Fruit fly (Drosophila melanogaster): ENCODE results near the gene CG44013.
A peak's percentile ranks its signal among the peaks of the same experiment; 100 is the strongest.

CG44013 gene

dm6 chr3R:15474820-15475219 lies 34.9 kb downstream of the CG44013 start:
- TF ChIP-seq D1 (tag; optimal IDR thresholded peaks at IDR 0.05) (no peak), fd96Ca (GFP tag; IDR thresholded peaks at IDR 0.05) (no peak), CG12605 (GFP tag; IDR thresholded peaks at IDR 0.05) (no peak), Snoo (tag; optimal IDR thresholded peaks at IDR 0.05) (no peak), rn (GFP tag; IDR thresholded peaks at IDR 0.05) (no peak), CG13204 (GFP tag; optimal IDR thresholded peaks at IDR 0.05) (no peak), CG34367 (tag; optimal IDR thresholded peaks at IDR 0.05) (no peak), CG8301 (tag; optimal IDR thresholded peaks at IDR 0.05) (no peak), CG9948 (tag; optimal IDR thresholded peaks at IDR 0.05) (no peak), CG4496 (GFP tag; IDR thresholded peaks at IDR 0.05) (no peak)

- TF ChIP-seq D1 (tag; optimal IDR thresholded peaks at IDR 0.05) (no peak), CG34367 (tag; optimal IDR thresholded peaks at IDR 0.05) (no peak), CG14655 (GFP tag; optimal IDR thresholded peaks at IDR 0.05) (no peak), CG9948 (tag; optimal IDR thresholded peaks at IDR 0.05) (no peak), gl (tag; optimal IDR thresholded peaks at IDR 0.05) (no peak), CG32121 (GFP tag; IDR thresholded peaks at IDR 0.05) (no peak), fd96Ca (GFP tag; IDR thresholded peaks at IDR 0.05) (no peak), CG12605 (GFP tag; IDR thresholded peaks at IDR 0.05) (no peak), CG8159 (tag; optimal IDR thresholded peaks at IDR 0.05) (no peak), EcR (GFP tag; optimal IDR thresholded peaks at IDR 0.05) (no peak), CG17806 (tag; optimal IDR thresholded peaks at IDR 0.05) (no peak), CG15710 (tag; optimal IDR thresholded peaks at IDR 0.05) (no peak), rn (GFP tag; IDR thresholded peaks at IDR 0.05) (no peak), CG8301 (tag; optimal IDR thresholded peaks at IDR 0.05) (no peak)
Measured at dm6 chr3R:15473360-15473938, 36.3 kb downstream of the CG44013 start.

DNA sequence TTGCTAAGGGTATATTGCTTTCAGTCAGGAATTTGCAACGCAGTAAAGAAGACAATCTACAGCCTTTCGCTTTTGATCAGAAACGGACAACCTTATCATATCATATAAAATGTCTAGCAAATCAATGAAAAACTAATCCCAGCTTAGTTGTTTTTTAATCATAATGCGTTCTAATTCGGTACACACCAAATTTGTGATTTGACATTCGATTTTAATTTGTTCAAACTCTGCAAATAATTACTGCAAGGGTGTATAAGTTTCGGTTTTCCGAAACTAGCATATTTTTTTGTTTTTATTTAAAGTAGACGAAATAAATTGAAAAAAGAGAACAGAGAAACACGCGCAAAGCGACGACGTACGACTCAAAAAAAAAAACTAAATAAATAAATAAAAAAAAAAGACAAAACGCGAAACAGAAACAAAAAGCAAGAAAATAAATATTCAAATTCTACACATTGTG lies 36.9 kb downstream of the CG44013 start:
- no peak for TF ChIP-seq CG15710 (tag; optimal IDR thresholded peaks at IDR 0.05)
- TF ChIP-seq CG32121 (GFP tag; IDR thresholded peaks at IDR 0.05), result peak; percentile 50
- peak; percentile 45 for TF ChIP-seq CG12605 (GFP tag; IDR thresholded peaks at IDR 0.05)
- TF ChIP-seq Snoo (tag; optimal IDR thresholded peaks at IDR 0.05), result no peak
- peak; percentile 6 for TF ChIP-seq CG8301 (tag; optimal IDR thresholded peaks at IDR 0.05)
- TF ChIP-seq CG17806 (tag; optimal IDR thresholded peaks at IDR 0.05), result no peak
- peak; percentile 40 for TF ChIP-seq CG14655 (GFP tag; optimal IDR thresholded peaks at IDR 0.05)
- no peak for TF ChIP-seq fd96Ca (GFP tag; IDR thresholded peaks at IDR 0.05)
- TF ChIP-seq CG10348 (GFP tag; IDR thresholded peaks at IDR 0.05), result no peak
- no peak for TF ChIP-seq CG34367 (tag; optimal IDR thresholded peaks at IDR 0.05)
- TF ChIP-seq Ets98B (GFP tag; IDR thresholded peaks at IDR 0.05), result peak; percentile 54; the same call in 1 of the 2 replicates
- TF ChIP-seq EcR (GFP tag; optimal IDR thresholded peaks at IDR 0.05), result no peak

DNA sequence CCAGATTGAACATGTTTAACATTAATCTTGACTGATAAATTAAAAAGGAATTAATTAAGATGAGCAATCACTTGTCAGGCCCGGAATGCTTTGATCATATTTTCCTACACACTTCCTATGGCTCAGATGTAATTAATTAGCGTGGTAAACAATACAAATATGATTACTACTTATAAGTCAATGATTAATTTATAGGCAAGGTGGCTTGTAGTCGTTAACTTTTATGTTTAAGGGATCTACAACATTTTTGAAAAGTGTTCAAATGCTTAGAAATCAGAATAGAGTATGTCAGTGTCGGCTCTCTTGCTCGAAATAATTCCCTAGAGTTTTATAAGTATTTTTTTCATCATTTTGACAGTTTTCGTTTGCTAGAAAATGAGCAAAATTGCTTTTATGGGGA lies 38.0 kb downstream of the CG44013 start:
- TF ChIP-seq CG32121 (GFP tag; IDR thresholded peaks at IDR 0.05), result no peak
- TF ChIP-seq CG4496 (GFP tag; IDR thresholded peaks at IDR 0.05), result no peak
- TF ChIP-seq CG8301 (tag; optimal IDR thresholded peaks at IDR 0.05), result no peak
- no peak for TF ChIP-seq gl (tag; optimal IDR thresholded peaks at IDR 0.05)
- TF ChIP-seq Pif1A (GFP tag; optimal IDR thresholded peaks at IDR 0.05), result no peak
- TF ChIP-seq fd96Ca (GFP tag; IDR thresholded peaks at IDR 0.05), result no peak
- TF ChIP-seq CG8159 (tag; optimal IDR thresholded peaks at IDR 0.05), result no peak
- no peak for TF ChIP-seq CG17806 (tag; optimal IDR thresholded peaks at IDR 0.05)
- no peak for TF ChIP-seq D1 (tag; optimal IDR thresholded peaks at IDR 0.05)
- TF ChIP-seq CG10348 (GFP tag; IDR thresholded peaks at IDR 0.05), result no peak
- no peak for TF ChIP-seq CG12605 (GFP tag; IDR thresholded peaks at IDR 0.05)
- TF ChIP-seq Snoo (tag; optimal IDR thresholded peaks at IDR 0.05), result no peak
- TF ChIP-seq Pif1B (GFP tag; optimal IDR thresholded peaks at IDR 0.05), result no peak
- no peak for TF ChIP-seq CG15710 (tag; optimal IDR thresholded peaks at IDR 0.05)

- no peak for TF ChIP-seq CG14655 (GFP tag; optimal IDR thresholded peaks at IDR 0.05)
- TF ChIP-seq Pif1B (GFP tag; optimal IDR thresholded peaks at IDR 0.05), result no peak
- no peak for TF ChIP-seq Ets98B (GFP tag; IDR thresholded peaks at IDR 0.05)
- TF ChIP-seq CG13204 (GFP tag; optimal IDR thresholded peaks at IDR 0.05), result no peak
- TF ChIP-seq Pif1A (GFP tag; optimal IDR thresholded peaks at IDR 0.05), result no peak
- no peak for TF ChIP-seq CG4496 (GFP tag; IDR thresholded peaks at IDR 0.05)
Measured at dm6 chr3R:15467991-15468764, 41.5 kb downstream of the CG44013 start.

DNA sequence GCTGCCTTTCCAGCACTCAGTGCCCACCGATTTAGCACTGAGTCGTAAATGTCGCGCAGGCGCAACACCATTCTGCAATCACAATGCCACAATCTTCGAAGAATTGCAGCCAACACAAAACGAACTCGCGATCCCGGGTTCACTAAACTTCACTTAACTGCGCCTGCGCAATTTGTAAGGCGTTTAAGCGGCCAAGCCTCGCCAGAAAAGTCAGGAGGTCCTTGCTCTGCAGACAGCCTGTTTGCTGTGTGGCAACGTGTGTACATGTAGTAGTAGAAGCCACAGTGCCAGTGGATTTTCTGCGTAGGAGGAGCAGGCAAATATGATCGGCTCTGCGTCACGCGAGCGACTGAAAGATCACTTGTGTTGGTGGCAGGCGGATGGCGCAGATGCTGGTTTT lies 46.5 kb downstream of the CG44013 start:
- TF ChIP-seq CG15710 (tag; optimal IDR thresholded peaks at IDR 0.05) (no peak), CG13204 (GFP tag; optimal IDR thresholded peaks at IDR 0.05) (peak; percentile 29), EcR (GFP tag; optimal IDR thresholded peaks at IDR 0.05) (peak; percentile 94)
